Worm (Caenorhabditis elegans) whole organism, L3 larva: Measurements from ENCODE around the gene chd-3.

Experiments used
- ama-1 ChIP-seq: fragments of 150-350 bp; optimal IDR thresholded peaks from 2 replicates; lab custom pipeline; 2018
- elt-2 ChIP-seq: sonication (generic microtip); optimal IDR thresholded peaks from 2 replicates; lab custom pipeline; 2016; ENCODE audit warnings: missing genetic modification reagents, mild to moderate bottlenecking, missing genetic modification characterization, missing compliant biosample characterization
- lin-39 ChIP-seq: fragments of 150-350 bp; optimal IDR thresholded peaks from 2 replicates; lab custom pipeline; 2018; ENCODE audit warnings: missing biosample characterization, missing genetic modification reagents, missing genetic modification characterization
- nhr-11 ChIP-seq: fragments of 150-350 bp; optimal IDR thresholded peaks from 2 replicates; lab custom pipeline; 2014; ENCODE audit warnings: missing biosample characterization, missing genetic modification characterization
- nhr-28 ChIP-seq: fragments of 150-350 bp; optimal IDR thresholded peaks from 2 replicates; lab custom pipeline; 2014; ENCODE audit warnings: missing biosample characterization, missing genetic modification characterization
- pha-4 ChIP-seq: fragments of 150-350 bp; optimal IDR thresholded peaks from 2 replicates; lab custom pipeline; 2014; ENCODE audit warnings: missing biosample characterization, missing genetic modification reagents, missing genetic modification characterization
- ztf-4 ChIP-seq: fragments of 150-350 bp; optimal IDR thresholded peaks from 2 replicates; lab custom pipeline; 2014; ENCODE audit warnings: missing biosample characterization, missing genetic modification characterization

ce11 chrX:12852575-12852974 lies at the start of gene chd-3:
- no peak for TF ChIP-seq ama-1 (lab: Kevin White, UChicago)
- no peak for TF ChIP-seq nhr-11 (tag; lab: Kevin White, UChicago)
- no peak for TF ChIP-seq lin-39 (tag; lab: Kevin White, UChicago)
- TF ChIP-seq elt-2 (tag; lab: Kevin White, UChicago): no peak
- TF ChIP-seq nhr-28 (tag; lab: Kevin White, UChicago): no peak
- TF ChIP-seq ztf-4 (tag; lab: Kevin White, UChicago): no peak
- TF ChIP-seq pha-4: no peak
